Worm (Caenorhabditis elegans): ENCODE results near the gene cpna-5.

- no peak for TF ChIP-seq pes-1 (GFP tag; IDR thresholded peaks at IDR 0.05)
- TF ChIP-seq ama-1 (optimal IDR thresholded peaks at IDR 0.05) = no peak
- TF ChIP-seq ceh-13 (GFP tag; optimal IDR thresholded peaks at IDR 0.05) = no peak
- no peak for TF ChIP-seq F13C5.2 (tag; optimal IDR thresholded peaks at IDR 0.05)
- no peak for TF ChIP-seq sea-1 (GFP tag; conservative IDR thresholded peaks at IDR 0.05)
- TF ChIP-seq hnd-1 (tag; optimal IDR thresholded peaks at IDR 0.05) = no peak
- TF ChIP-seq flt-1 (GFP tag; IDR thresholded peaks at IDR 0.05) = no peak
- no peak for TF ChIP-seq tra-4 (tag; optimal IDR thresholded peaks at IDR 0.05)
- no peak for TF ChIP-seq hmbx-1 (tag; optimal IDR thresholded peaks at IDR 0.05)
- no peak for TF ChIP-seq ceh-36 (tag; optimal IDR thresholded peaks at IDR 0.05)
These were observed 20.0 kb downstream of the cpna-5 start, which contains the start of gene B0495.5 for ce11 chrII:7698406-7698805.
